Fruit fly (Drosophila melanogaster): Measurements from ENCODE around the gene CG14535.

- TF ChIP-seq Myc (optimal IDR thresholded peaks at IDR 0.05) (no peak), h (optimal IDR thresholded peaks at IDR 0.05) (no peak), psq (optimal IDR thresholded peaks at IDR 0.05) (no peak)
Observed at dm6 chr2L:7838024-7838423, 17.3 kb downstream of the CG14535 start.

All from Kc167 (cell line).